Fruit fly (Drosophila melanogaster): ENCODE data around the gene obst-E.

Gene obst-E

DNA sequence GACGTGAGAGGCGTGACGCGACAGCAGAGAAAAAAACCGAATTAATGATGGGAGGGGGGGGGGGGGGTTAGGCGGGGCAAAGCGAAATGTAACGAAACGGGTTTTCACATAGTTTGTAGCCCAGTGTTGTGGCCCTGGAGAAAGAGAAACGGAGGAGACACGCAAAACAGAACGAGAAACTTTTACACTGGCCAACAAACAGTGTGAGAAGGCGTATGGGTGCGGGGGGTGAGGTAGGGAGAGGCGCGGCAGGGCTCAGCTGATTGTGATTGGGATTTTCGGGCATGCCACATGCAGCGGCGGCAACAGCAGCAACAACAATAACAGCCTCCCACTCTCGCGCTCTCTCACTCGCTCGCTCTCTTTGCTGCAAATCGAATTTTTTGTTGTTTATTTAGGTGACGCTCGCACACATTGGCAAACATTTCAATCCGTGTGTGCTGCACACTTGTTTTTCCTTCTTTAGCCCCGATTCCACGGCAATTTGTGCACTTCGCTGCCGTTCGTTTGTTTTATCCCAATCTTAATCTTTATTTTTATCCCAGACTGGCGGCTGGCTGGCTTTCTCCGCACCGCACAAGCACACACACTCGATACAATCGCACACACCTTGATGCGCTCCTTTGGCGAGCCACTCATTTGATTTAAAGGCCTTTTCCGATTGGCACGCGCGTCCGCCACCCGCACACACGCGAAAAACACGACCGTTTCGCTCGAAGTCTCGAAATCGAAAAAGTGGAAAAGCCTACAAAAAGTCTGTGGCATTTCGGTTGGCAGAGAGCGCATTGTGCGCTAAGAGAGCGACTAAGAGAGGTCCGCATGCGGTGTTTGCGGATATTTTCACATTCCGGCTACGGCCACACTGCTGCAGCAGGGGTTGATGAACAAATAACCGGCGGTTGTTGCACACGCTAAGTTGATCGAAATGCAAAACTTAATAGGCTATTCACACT lies 33.8 kb upstream of the obst-E start, which contains the start of gene CG9171:
Gene CG9171, minus strand, starts transcription at position 819 of the 953 bp plus-strand sequence.
- TF ChIP-seq bab1 (GFP tag; optimal IDR thresholded peaks at IDR 0.05), result peak; percentile 61
- TF ChIP-seq Hr96 (GFP tag; optimal IDR thresholded peaks at IDR 0.05), result no peak
- TF ChIP-seq toe (GFP tag; optimal IDR thresholded peaks at IDR 0.05), result no peak
- TF ChIP-seq CG7101 (tag; optimal IDR thresholded peaks at IDR 0.05), result no peak
- TF ChIP-seq CG11617 (GFP tag; optimal IDR thresholded peaks at IDR 0.05), result peak; percentile 35
- no peak for TF ChIP-seq cnc (optimal IDR thresholded peaks at IDR 0.05)
- no peak for TF ChIP-seq CG7045 (GFP tag; optimal IDR thresholded peaks at IDR 0.05)
- TF ChIP-seq Crg-1 (GFP tag; optimal IDR thresholded peaks at IDR 0.05), result no peak
- TF ChIP-seq Clk (GFP tag; optimal IDR thresholded peaks at IDR 0.05), result no peak
- TF ChIP-seq ovo (GFP tag; optimal IDR thresholded peaks at IDR 0.05), result no peak
- no peak for TF ChIP-seq CG1620 (GFP tag; optimal IDR thresholded peaks at IDR 0.05)
- TF ChIP-seq CG12768 (GFP tag; optimal IDR thresholded peaks at IDR 0.05), result peak; percentile 45
- TF ChIP-seq tj (GFP tag; optimal IDR thresholded peaks at IDR 0.05), result peak; percentile 8
- TF ChIP-seq CG5204 (GFP tag; optimal IDR thresholded peaks at IDR 0.05), result no peak
- TF ChIP-seq kay (GFP tag; ENCODE audit: borderline replicate concordance), result no peak
- no peak for TF ChIP-seq cic (GFP tag; optimal IDR thresholded peaks at IDR 0.05)
- TF ChIP-seq CG14711 (tag; optimal IDR thresholded peaks at IDR 0.05), result no peak
- peak; percentile 80 for TF ChIP-seq Mnt (GFP tag; optimal IDR thresholded peaks at IDR 0.05)
- TF ChIP-seq pad (GFP tag; optimal IDR thresholded peaks at IDR 0.05), result peak; percentile 28
- TF ChIP-seq CG33017 (tag; optimal IDR thresholded peaks at IDR 0.05), result no peak

DNA sequence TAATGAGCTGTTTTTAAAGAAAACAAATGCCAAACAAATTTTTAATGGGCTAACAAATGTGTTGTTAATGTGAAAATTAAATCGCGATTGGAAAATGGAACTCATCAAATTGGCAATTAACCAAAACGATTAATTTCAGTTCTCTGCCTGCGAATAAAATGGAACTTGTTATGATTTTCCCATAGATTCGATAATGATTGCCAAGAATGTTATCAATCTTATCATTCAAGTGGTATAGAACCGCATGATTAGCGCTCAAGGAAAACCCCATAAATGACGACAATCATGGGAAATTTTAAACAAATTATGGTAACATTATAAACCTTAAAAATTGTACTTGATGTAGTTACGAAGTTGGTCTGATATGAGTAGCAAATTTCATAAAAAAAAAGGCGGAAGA lies 32.7 kb upstream of the obst-E start:
- TF ChIP-seq bab1 (GFP tag; optimal IDR thresholded peaks at IDR 0.05) (no peak), ovo (GFP tag; optimal IDR thresholded peaks at IDR 0.05) (no peak)

DNA sequence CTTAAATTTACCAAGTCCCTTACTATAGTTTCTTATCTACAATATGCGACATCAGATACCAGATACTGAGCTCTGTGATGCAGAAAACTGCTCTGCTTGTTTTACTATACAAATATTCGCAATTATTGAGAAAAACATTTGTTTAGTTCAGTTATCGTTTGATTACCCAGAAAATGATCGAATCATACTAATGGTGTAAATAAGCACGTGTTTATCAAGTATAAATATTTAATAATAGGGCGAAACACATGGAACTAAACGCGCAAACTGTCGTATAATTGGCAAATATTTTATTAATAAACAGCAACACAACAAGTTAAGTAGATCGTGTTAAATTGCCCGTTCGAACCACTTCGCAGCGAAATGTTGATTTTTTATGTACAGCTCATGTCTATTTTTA lies 32.0 kb upstream of the obst-E start:
- peak; percentile 80 for TF ChIP-seq CG7101 (tag; optimal IDR thresholded peaks at IDR 0.05)
- no peak for TF ChIP-seq tj (GFP tag; optimal IDR thresholded peaks at IDR 0.05)
- no peak for TF ChIP-seq Hr96 (GFP tag; optimal IDR thresholded peaks at IDR 0.05)
- TF ChIP-seq pad (GFP tag; optimal IDR thresholded peaks at IDR 0.05), result peak; percentile 47
- peak; percentile 52 for TF ChIP-seq ovo (GFP tag; optimal IDR thresholded peaks at IDR 0.05)
- TF ChIP-seq CG14711 (tag; optimal IDR thresholded peaks at IDR 0.05), result peak; percentile 59
- no peak for TF ChIP-seq bab1 (GFP tag; optimal IDR thresholded peaks at IDR 0.05)
- no peak for TF ChIP-seq CG5204 (GFP tag; optimal IDR thresholded peaks at IDR 0.05)
- TF ChIP-seq cnc (optimal IDR thresholded peaks at IDR 0.05), result no peak
- peak; percentile 52 for TF ChIP-seq CG12768 (GFP tag; optimal IDR thresholded peaks at IDR 0.05)
- peak; percentile 40 for TF ChIP-seq Mnt (GFP tag; optimal IDR thresholded peaks at IDR 0.05)
- peak; percentile 70 for TF ChIP-seq CG7045 (GFP tag; optimal IDR thresholded peaks at IDR 0.05)
- TF ChIP-seq Clk (GFP tag; optimal IDR thresholded peaks at IDR 0.05), result no peak
- TF ChIP-seq CG33017 (tag; optimal IDR thresholded peaks at IDR 0.05), result peak; percentile 45
- TF ChIP-seq cic (GFP tag; optimal IDR thresholded peaks at IDR 0.05), result peak; percentile 33
- TF ChIP-seq kay (GFP tag; ENCODE audit: borderline replicate concordance), result peak; percentile 96
- TF ChIP-seq CG11617 (GFP tag; optimal IDR thresholded peaks at IDR 0.05), result peak; percentile 33
- TF ChIP-seq toe (GFP tag; optimal IDR thresholded peaks at IDR 0.05), result no peak
- TF ChIP-seq CG1620 (GFP tag; optimal IDR thresholded peaks at IDR 0.05), result no peak
- peak; percentile 55 for TF ChIP-seq Crg-1 (GFP tag; optimal IDR thresholded peaks at IDR 0.05)

dm6 chr2L:5795192-5795591 lies 29.2 kb upstream of the obst-E start:
- TF ChIP-seq CG7101 (tag; optimal IDR thresholded peaks at IDR 0.05) (no peak), ovo (GFP tag; optimal IDR thresholded peaks at IDR 0.05) (no peak), bab1 (GFP tag; optimal IDR thresholded peaks at IDR 0.05) (no peak), kay (GFP tag; ENCODE audit: borderline replicate concordance) (no peak), CG33017 (tag; optimal IDR thresholded peaks at IDR 0.05) (no peak), Hr96 (GFP tag; optimal IDR thresholded peaks at IDR 0.05) (no peak), CG1620 (GFP tag; optimal IDR thresholded peaks at IDR 0.05) (no peak), Crg-1 (GFP tag; optimal IDR thresholded peaks at IDR 0.05) (no peak)

DNA sequence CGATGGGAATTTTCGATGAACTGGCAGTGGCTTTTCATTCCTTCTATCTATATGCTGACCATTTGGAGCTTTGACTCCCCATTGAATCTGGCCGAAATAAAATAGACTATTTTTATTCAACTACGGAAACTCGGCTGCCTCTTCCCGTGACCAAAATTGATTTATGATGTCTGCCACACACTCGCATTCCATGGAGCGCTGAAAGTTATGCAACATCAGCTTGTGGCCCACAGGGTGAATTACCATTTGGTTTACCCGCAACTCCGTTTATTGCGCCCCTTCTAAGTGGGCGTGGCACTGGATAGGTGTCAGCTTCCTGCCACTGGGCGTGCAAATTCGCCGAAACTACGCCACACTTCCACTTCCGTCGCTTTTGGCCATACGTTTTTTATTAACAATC lies 27.2 kb upstream of the obst-E start:
- TF ChIP-seq CG5204 (GFP tag; optimal IDR thresholded peaks at IDR 0.05), result no peak
- no peak for TF ChIP-seq cic (GFP tag; optimal IDR thresholded peaks at IDR 0.05)
- no peak for TF ChIP-seq CG7045 (GFP tag; optimal IDR thresholded peaks at IDR 0.05)
- TF ChIP-seq Crg-1 (GFP tag; optimal IDR thresholded peaks at IDR 0.05), result no peak
- TF ChIP-seq CG1620 (GFP tag; optimal IDR thresholded peaks at IDR 0.05), result no peak
- TF ChIP-seq CG7101 (tag; optimal IDR thresholded peaks at IDR 0.05), result no peak
- no peak for TF ChIP-seq CG33017 (tag; optimal IDR thresholded peaks at IDR 0.05)
- TF ChIP-seq CG14711 (tag; optimal IDR thresholded peaks at IDR 0.05), result no peak
- no peak for TF ChIP-seq CG11617 (GFP tag; optimal IDR thresholded peaks at IDR 0.05)
- no peak for TF ChIP-seq ovo (GFP tag; optimal IDR thresholded peaks at IDR 0.05)
- no peak for TF ChIP-seq bab1 (GFP tag; optimal IDR thresholded peaks at IDR 0.05)
- TF ChIP-seq pad (GFP tag; optimal IDR thresholded peaks at IDR 0.05), result no peak
- no peak for TF ChIP-seq Hr96 (GFP tag; optimal IDR thresholded peaks at IDR 0.05)
- no peak for TF ChIP-seq CG12768 (GFP tag; optimal IDR thresholded peaks at IDR 0.05)
- TF ChIP-seq Clk (GFP tag; optimal IDR thresholded peaks at IDR 0.05), result no peak
- no peak for TF ChIP-seq kay (GFP tag; ENCODE audit: borderline replicate concordance)
- no peak for TF ChIP-seq Mnt (GFP tag; optimal IDR thresholded peaks at IDR 0.05)

All from whole organism, adult.